Fruit fly (Drosophila melanogaster): ENCODE results near the gene Sce.

Sce gene

DNA sequence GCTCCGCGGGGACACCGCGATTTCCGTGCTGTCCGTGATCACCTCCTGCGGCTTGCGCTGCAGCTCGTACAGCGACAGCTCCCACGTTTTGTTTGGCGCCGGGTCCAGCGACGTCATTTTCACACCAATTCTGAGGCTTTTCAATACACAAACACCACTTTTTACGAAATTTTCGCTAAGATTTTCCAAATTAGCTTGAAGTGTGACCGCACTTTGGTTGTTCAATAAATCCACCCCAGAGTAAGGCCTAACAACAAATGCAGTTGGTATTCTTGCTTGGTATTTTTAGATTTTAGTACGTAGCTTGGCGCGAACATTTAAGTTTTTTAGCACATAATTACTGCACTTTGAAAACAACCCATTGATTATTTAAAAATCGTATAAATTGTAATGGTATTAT, at the start of gene Sce:
TSS of gene Sce (minus strand) at position 231 of the 400 bp plus-strand sequence.
- TF ChIP-seq psq (optimal IDR thresholded peaks at IDR 0.05) (no peak), ttk (optimal IDR thresholded peaks at IDR 0.05) (no peak), insv (optimal IDR thresholded peaks at IDR 0.05) (no peak), Sin3A (optimal IDR thresholded peaks at IDR 0.05) (no peak), h (optimal IDR thresholded peaks at IDR 0.05) (no peak), Myc (optimal IDR thresholded peaks at IDR 0.05) (no peak)

DNA sequence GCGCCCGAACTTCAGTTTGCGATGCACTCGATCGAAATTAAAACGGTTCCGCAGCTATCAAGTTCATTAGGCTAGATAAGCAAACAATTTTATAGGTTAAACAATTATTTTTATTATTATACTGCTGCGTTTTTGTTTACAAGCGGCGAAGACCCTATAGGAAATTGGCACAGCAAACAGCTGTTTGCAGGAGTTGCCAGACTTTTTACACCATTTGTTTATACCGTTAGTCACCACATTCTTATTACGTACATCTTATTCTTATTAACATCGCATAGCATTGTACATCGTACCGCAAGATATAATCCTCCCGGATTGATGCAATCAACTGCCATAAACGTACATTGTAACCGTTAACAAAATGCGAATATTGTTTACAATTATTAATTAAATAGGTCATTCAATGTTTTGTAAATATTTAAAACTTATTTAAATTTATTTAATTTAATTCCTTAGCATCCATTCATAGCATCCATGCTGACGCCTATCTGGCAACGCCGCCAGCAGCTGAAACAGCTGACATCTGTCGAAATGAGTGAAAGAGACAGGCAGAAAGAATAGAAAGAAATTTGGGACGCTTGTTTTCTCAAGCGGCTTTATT, 24.9 kb upstream of the Sce start, which contains the start of the genes CROT and CG12877:
TSS of gene CROT (minus strand) at position 171 of the 601 bp plus-strand sequence.
TSS of gene CG12877 (plus strand) at position 520 of the 601 bp plus-strand sequence.
- TF ChIP-seq Sin3A (optimal IDR thresholded peaks at IDR 0.05), result no peak
- no peak for TF ChIP-seq psq (optimal IDR thresholded peaks at IDR 0.05)
- TF ChIP-seq h (optimal IDR thresholded peaks at IDR 0.05), result no peak

DNA sequence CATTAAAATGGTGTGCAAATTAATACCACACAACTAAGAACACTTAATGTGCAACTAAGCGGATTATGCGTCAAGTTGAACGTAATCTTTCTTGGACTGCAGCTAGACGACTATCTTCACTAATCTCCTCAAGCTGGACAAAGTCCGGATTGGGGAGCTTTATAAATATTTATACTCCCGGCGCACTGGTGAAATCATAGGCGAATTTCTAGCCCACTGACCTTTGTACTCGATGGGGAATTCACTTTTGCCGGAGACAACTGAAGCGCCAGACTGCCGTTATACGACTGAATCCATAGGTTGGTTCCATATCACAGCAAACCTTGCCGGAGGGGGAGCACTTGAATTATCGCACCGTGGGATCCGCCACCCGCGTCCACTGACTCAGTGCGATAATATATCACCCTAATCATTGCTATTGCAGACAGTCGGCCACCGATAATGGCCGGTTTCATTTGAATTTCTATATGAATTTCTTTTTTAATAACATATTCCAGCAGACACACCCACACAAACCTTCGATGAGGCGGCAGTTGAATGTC, 24.3 kb upstream of the Sce start:
- no peak for TF ChIP-seq Sin3A (optimal IDR thresholded peaks at IDR 0.05)
- no peak for TF ChIP-seq insv (optimal IDR thresholded peaks at IDR 0.05)
- TF ChIP-seq h (optimal IDR thresholded peaks at IDR 0.05), result no peak
- TF ChIP-seq Myc (optimal IDR thresholded peaks at IDR 0.05), result no peak

DNA sequence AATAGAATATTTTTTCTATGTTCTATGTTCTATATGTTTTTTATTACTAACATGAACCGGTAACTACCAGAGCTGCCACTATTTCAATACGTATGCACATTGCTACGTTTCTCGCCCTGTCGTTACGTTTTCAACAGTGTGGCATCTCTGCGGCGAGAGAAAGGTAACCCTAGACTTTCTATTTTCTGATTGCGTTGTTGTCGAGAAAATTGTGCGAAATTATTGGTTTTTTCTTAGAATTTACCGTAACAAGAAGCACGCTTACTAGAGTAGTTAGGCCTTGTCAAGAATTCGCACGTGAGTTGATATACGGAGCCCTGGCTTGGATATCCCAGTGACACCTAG, 18.4 kb upstream of the Sce start, which contains the start of gene btz:
TSS of gene btz (plus strand) at position 133 of the 345 bp plus-strand sequence.
- TF ChIP-seq Sin3A (optimal IDR thresholded peaks at IDR 0.05) (no peak), insv (optimal IDR thresholded peaks at IDR 0.05) (no peak), psq (optimal IDR thresholded peaks at IDR 0.05) (no peak), Myc (optimal IDR thresholded peaks at IDR 0.05) (no peak), ttk (optimal IDR thresholded peaks at IDR 0.05) (no peak), h (optimal IDR thresholded peaks at IDR 0.05) (no peak)

DNA sequence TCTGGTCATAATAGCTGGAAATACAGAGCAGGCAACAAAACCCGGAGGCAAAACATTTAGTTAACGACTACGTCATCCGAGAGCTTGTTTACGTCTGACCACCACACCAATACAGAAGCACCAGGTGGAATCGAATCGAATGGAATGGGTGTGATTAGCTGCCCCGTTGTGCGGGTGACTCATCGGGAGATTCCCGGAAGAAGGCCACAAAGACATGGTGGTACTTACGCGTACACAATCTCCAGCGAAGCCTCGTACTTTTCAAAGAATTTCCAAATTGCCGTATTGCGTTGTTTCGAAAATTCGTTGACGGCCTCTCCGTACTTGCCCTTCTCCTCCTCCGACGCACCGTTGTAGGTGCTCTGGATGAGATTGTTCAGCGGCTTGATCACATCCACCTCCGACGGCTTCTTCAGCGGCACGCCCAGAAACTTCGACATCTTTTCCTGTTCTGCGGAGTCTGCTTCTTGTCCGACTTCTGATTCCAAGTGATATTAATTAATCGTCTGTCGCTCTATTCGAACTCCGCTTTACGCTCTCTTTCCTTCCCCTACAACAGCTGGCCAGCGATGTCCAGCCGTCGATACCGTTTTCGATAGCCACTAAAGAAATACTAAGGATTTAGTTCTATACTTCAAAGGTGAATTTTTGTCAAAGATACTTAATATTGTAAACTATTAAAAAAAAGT, 17.9 kb upstream of the Sce start, which contains the start of gene ALiX:
TSS of gene ALiX (minus strand) at position 571 of the 689 bp plus-strand sequence.
- no peak for TF ChIP-seq h (optimal IDR thresholded peaks at IDR 0.05)
- TF ChIP-seq insv (optimal IDR thresholded peaks at IDR 0.05), result no peak

DNA sequence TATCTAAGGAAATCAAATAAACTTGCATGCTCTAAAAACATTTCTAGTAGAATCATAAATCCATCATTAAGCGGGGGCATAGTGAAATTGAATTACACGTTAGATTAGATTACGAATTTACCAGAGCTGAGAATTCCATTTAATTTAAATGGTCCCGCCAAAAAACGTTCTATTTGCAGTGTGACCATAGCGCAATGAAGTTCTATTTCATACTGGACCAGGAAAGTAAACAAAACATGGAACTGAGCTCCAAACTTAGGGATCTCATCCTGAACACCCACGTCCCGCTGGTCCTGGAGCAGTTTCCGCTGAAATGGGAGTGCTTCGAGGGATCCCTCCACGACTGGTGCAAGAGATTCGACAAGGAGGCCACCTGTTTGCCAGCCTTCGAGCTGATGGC, 13.2 kb upstream of the Sce start, which contains the start of gene HSPBAP1:
TSS of gene HSPBAP1 (plus strand) at position 217 of the 400 bp plus-strand sequence.
- TF ChIP-seq psq (optimal IDR thresholded peaks at IDR 0.05), result no peak
- no peak for TF ChIP-seq insv (optimal IDR thresholded peaks at IDR 0.05)
- TF ChIP-seq h (optimal IDR thresholded peaks at IDR 0.05), result no peak
- no peak for TF ChIP-seq Sin3A (optimal IDR thresholded peaks at IDR 0.05)

DNA sequence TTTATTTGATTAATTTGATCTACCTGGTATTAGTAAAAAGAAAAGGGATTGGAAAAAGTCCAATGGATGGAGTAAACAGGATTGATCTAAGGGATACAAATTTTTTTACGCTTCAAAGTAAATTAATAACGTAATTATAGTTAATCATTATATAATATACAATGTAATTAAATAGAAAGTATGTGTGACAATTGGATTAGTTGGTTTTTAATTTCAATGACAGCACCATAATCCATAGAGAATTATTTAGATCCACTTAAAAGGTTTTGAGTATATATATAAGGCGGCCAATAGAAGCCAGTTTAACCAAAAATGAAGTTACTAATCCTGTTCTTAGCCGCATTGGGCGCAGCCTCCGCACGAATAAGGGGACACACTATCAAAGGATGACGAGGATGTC, 12.8 kb upstream of the Sce start, which contains the start of gene Acp98AB:
TSS of gene Acp98AB (plus strand) at position 301 of the 400 bp plus-strand sequence.
- TF ChIP-seq h (optimal IDR thresholded peaks at IDR 0.05), result no peak
- no peak for TF ChIP-seq ttk (optimal IDR thresholded peaks at IDR 0.05)
- no peak for TF ChIP-seq Sin3A (optimal IDR thresholded peaks at IDR 0.05)
- TF ChIP-seq Myc (optimal IDR thresholded peaks at IDR 0.05), result no peak
- TF ChIP-seq insv (optimal IDR thresholded peaks at IDR 0.05), result no peak
- no peak for TF ChIP-seq psq (optimal IDR thresholded peaks at IDR 0.05)

DNA sequence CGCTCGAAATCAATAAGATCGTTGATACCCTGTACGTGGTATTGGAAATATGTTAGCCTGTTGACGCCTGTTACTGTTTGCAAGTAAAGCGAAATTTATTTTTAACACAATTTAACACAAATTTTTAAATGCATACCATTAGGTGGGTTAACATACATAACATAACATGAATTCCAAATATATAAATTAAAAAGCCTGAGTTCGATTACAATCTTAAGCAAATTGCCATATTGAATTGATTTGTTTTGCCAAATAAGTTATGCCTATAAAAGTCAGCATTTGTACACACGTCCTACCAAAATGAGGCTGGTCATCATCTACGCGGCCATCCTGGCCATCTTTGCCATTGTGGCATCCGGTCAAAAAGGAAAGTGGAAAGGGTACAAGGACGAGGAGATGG, 12.2 kb upstream of the Sce start, which contains the start of gene CG43319:
TSS of gene CG43319 (plus strand) at position 301 of the 400 bp plus-strand sequence.
- TF ChIP-seq h (optimal IDR thresholded peaks at IDR 0.05), result no peak
- no peak for TF ChIP-seq ttk (optimal IDR thresholded peaks at IDR 0.05)
- no peak for TF ChIP-seq Myc (optimal IDR thresholded peaks at IDR 0.05)
- TF ChIP-seq Sin3A (optimal IDR thresholded peaks at IDR 0.05), result no peak
- TF ChIP-seq psq (optimal IDR thresholded peaks at IDR 0.05), result no peak
- TF ChIP-seq insv (optimal IDR thresholded peaks at IDR 0.05), result no peak

DNA sequence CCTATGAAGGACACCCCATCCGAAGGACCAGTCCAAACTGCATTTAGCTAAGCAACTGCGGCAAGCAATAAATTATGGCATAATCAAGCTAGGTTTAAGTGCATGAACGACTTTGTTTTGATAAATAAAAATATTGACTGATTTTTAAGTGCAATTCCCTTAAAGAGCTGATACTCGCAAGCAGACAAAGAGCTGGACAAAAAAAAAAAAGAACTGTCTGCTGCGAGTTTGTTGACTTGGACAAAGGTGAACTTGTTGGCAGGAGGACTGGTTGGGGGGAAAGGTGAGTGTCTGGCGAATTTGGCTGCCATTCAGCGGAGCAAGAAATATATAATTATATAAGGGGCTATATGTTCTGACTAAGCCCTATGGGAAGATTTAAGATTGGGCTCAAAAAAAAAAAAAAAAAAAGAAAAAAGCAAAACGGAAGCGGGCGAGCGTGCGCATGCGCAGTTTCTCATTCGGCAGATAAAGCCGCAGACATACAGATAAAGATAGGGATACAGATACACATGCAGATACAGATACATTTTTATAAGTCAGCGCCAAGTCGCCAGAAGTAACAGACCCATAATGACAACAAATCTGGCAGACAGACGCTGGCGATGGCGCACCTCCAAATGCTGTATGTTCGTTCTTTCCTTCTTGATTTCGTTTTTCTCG, 10.9 kb upstream of the Sce start:
- TF ChIP-seq h (optimal IDR thresholded peaks at IDR 0.05) (no peak), Sin3A (optimal IDR thresholded peaks at IDR 0.05) (no peak), insv (optimal IDR thresholded peaks at IDR 0.05) (no peak), Myc (optimal IDR thresholded peaks at IDR 0.05) (no peak), ttk (optimal IDR thresholded peaks at IDR 0.05) (no peak), psq (optimal IDR thresholded peaks at IDR 0.05) (no peak)

DNA sequence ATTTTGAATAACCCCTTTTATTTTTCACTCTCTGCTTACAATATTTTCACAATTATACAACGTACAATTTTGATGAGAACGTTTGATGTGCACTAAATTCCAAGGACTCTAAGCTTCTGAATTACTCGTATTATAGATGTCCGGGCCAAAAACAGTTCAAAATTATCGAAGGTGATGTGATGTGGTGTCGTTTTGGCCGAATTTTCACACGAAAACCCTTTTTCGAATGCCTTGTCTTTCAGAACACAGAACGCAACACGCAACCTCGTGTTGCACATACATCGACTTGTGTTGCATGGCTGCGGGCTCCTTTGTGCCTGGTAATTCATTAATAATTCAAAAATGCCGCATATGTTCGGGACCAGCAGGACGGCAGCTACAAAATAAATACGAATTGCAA, 6.2 kb upstream of the Sce start, which contains the start of gene CG31055:
TSS of gene CG31055 (minus strand) at position 101 of the 400 bp plus-strand sequence.
- TF ChIP-seq Sin3A (optimal IDR thresholded peaks at IDR 0.05) (no peak), psq (optimal IDR thresholded peaks at IDR 0.05) (no peak), insv (optimal IDR thresholded peaks at IDR 0.05) (no peak), ttk (optimal IDR thresholded peaks at IDR 0.05) (no peak)

DNA sequence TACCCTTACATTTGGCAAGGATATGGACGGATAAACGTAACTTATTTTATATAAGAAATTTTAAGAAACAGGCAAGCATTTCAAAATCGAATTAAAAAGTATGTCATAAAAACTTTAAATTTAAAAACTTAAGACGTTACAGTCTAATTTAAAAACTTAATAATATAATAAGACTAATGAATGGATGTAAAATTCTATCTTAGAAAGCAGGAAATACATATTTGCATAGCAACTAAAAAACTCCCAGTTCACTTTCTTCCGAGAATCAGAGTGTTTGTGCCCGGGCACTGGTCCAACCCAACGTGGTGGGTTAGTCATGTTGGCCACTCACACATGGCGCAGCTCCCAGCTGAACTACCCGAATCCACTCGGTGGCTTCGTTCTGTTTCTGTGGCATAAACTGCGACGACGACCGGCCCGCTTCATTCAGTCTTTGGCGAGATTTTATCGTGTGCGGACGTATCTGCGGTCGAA, 3.7 kb upstream of the Sce start, which contains the start of gene CG12880:
TSS of gene CG12880 (plus strand) at position 424 of the 474 bp plus-strand sequence.
- no peak for TF ChIP-seq h (optimal IDR thresholded peaks at IDR 0.05)

DNA sequence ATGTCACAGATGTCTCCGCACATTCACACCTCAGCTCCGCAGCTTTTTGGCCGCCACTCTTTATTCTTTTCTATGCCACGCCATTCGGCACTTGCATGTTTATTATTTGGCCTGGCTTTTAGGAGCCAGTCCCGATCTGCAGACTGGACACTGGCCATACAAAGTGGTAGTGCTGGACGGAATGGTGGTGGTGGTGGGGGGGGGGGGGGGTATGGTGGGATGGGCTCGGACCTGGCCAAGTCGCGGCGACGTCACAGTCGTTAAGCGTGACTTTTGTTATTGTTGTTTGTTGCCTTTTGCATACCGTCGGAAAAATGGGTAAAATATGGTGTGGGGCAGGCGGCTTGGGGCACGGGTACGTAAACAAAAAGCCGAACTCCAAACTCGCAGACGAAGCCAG, 3.2 kb upstream of the Sce start:
- TF ChIP-seq psq (optimal IDR thresholded peaks at IDR 0.05) (no peak), h (optimal IDR thresholded peaks at IDR 0.05) (no peak), ttk (optimal IDR thresholded peaks at IDR 0.05) (no peak), Sin3A (optimal IDR thresholded peaks at IDR 0.05) (no peak), insv (optimal IDR thresholded peaks at IDR 0.05) (no peak), Myc (optimal IDR thresholded peaks at IDR 0.05) (no peak)
